Fruit fly (Drosophila melanogaster) whole organism, wandering third instar larva: ENCODE results near the gene CG1965.

ENCODE experiments used
- Abd-B ChIP-seq: fragments of >200 bp; optimal IDR thresholded peaks from 2 replicates; lab custom pipeline; 2017; ENCODE audit warnings: missing biosample characterization, missing genetic modification characterization
- CG9705 ChIP-seq: fragments of 200-800 bp; sonication (Bioruptor generic); optimal IDR thresholded peaks from 2 replicates; lab custom pipeline; 2018; ENCODE audit warnings: missing biosample characterization, mild to moderate bottlenecking, missing genetic modification characterization
- Hr78 ChIP-seq: fragments of >200 bp; optimal IDR thresholded peaks from 2 replicates; lab custom pipeline; 2017; ENCODE audit warnings: missing biosample characterization, missing genetic modification characterization
- Mio ChIP-seq: sonication (Bioruptor generic); optimal IDR thresholded peaks from 2 replicates; lab custom pipeline; 2016; ENCODE audit warnings: missing biosample characterization, missing genetic modification characterization
- N ChIP-seq: fragments of >200 bp; optimal IDR thresholded peaks from 2 replicates; lab custom pipeline; 2018; ENCODE audit warnings: missing biosample characterization, missing external identifiers, missing genetic modification characterization
- OdsH ChIP-seq: fragments of 200-800 bp; sonication (Bioruptor generic); optimal IDR thresholded peaks from 2 replicates; lab custom pipeline; 2016; ENCODE audit warnings: missing biosample characterization, mild to moderate bottlenecking, missing genetic modification characterization
- Vsx2 ChIP-seq: fragments of 200-300, 225-300 bp; sonication (Bioruptor generic); optimal IDR thresholded peaks from 2 replicates; lab custom pipeline; 2018; ENCODE audit warnings: missing biosample characterization, missing genetic modification characterization; ENCODE audit not compliant: partially characterized antibody
- pan ChIP-seq: fragments of >200 bp; optimal IDR thresholded peaks from 2 replicates; lab custom pipeline; 2017
- psq ChIP-seq: fragments of 200-800 bp; sonication (Bioruptor generic); optimal IDR thresholded peaks from 3 replicates; lab custom pipeline; 2017; ENCODE audit warnings: missing biosample characterization, mild to moderate bottlenecking, missing genetic modification characterization, moderate library complexity
- sage ChIP-seq: fragments of 200-800 bp; sonication (Bioruptor generic); optimal IDR thresholded peaks from 2 replicates; lab custom pipeline; 2016; ENCODE audit warnings: missing biosample characterization, mild to moderate bottlenecking, missing genetic modification characterization
- usp ChIP-seq: fragments of >200 bp; optimal IDR thresholded peaks from 2 replicates; lab custom pipeline; 2017; ENCODE audit warnings: missing biosample characterization, missing genetic modification characterization

- no peak for TF ChIP-seq pan (lab: Kevin White, UChicago)
- no peak for TF ChIP-seq usp (GFP tag; lab: Kevin White, UChicago)
- TF ChIP-seq N (GFP tag; lab: Kevin White, UChicago): no peak
- TF ChIP-seq Abd-B (GFP tag; lab: Kevin White, UChicago): no peak
- no peak for TF ChIP-seq psq (GFP tag; lab: Kevin White, UChicago)
- TF ChIP-seq Hr78 (GFP tag; lab: Kevin White, UChicago): no peak
- no peak for TF ChIP-seq Vsx2 (GFP tag; lab: Kevin White, UChicago)
- TF ChIP-seq CG9705: no peak
- no peak for TF ChIP-seq Mio
- TF ChIP-seq OdsH (GFP tag; lab: Kevin White, UChicago): no peak
- TF ChIP-seq sage (GFP tag; lab: Kevin White, UChicago): no peak
Observed at dm6 chr3R:7093592-7093991, 26.4 kb downstream of the CG1965 start.
